Fruit fly (Drosophila melanogaster) whole organism, embryonic: Measurements from ENCODE around the gene CG1136.

Experiments
- Atf3 ChIP-seq: fragments of 200-800 bp; sonication (Bioruptor generic); optimal IDR thresholded peaks from 3 replicates; lab custom pipeline; 2016; ENCODE audit warnings: missing biosample characterization, missing genetic modification characterization
- Bgb ChIP-seq: fragments of 200-800 bp; sonication (Bioruptor generic); IDR thresholded peaks from 2 replicates; pipeline ENCODE4 v1.3.6; 2022; ENCODE audit warnings: missing biosample characterization, missing genetic modification characterization; ENCODE audit not compliant: partially characterized antibody
- BtbVII ChIP-seq: fragments of 200-800 bp; sonication (Bioruptor generic); optimal IDR thresholded peaks from 3 replicates; lab custom pipeline; 2017; ENCODE audit warnings: missing biosample characterization, mild to moderate bottlenecking, missing genetic modification characterization
- CG14441 ChIP-seq: fragments of 200-800 bp; sonication (Bioruptor generic); IDR thresholded peaks from 2 replicates; pipeline ENCODE4 v1.3.6; 2022; ENCODE audit warnings: missing biosample characterization, missing genetic modification characterization
- CG14710 ChIP-seq: fragments of 200-800 bp; sonication (Bioruptor generic); optimal IDR thresholded peaks from 3 replicates; lab custom pipeline; 2019; ENCODE audit warnings: missing biosample characterization, mild to moderate bottlenecking, missing genetic modification characterization, moderate library complexity
- CG14860 ChIP-seq: fragments of 200-800 bp; sonication (Bioruptor generic); IDR thresholded peaks from 3 replicates; pipeline ENCODE4 v1.3.6; 2022; ENCODE audit warnings: missing biosample characterization, missing genetic modification characterization; ENCODE audit not compliant: partially characterized antibody
- CG15269 ChIP-seq: fragments of 200-800 bp; sonication (Bioruptor generic); optimal IDR thresholded peaks from 2 replicates; lab custom pipeline; 2018; ENCODE audit warnings: missing biosample characterization, mild to moderate bottlenecking, missing genetic modification characterization, moderate library complexity
- CG15514 ChIP-seq: fragments of 200-800 bp; sonication (Bioruptor generic); optimal IDR thresholded peaks from 3 replicates; lab custom pipeline; 2017; ENCODE audit warnings: missing biosample characterization, missing genetic modification characterization, mild to moderate bottlenecking, moderate library complexity, missing genetic modification reagents
- CG16813 ChIP-seq: fragments of 200-800 bp; sonication (Bioruptor generic); IDR thresholded peaks from 3 replicates; pipeline ENCODE4 v1.3.6; 2022; ENCODE audit warnings: missing biosample characterization, missing genetic modification characterization; ENCODE audit not compliant: partially characterized antibody
- CG1792 ChIP-seq: fragments of 200-800 bp; sonication (Bioruptor generic); optimal IDR thresholded peaks from 2 replicates; lab custom pipeline; 2016; ENCODE audit warnings: missing biosample characterization, missing genetic modification characterization
- CG31365 ChIP-seq: fragments of 200-800 bp; sonication (Bioruptor generic); optimal IDR thresholded peaks from 2 replicates; lab custom pipeline; 2018; ENCODE audit warnings: missing biosample characterization, mild to moderate bottlenecking, missing genetic modification characterization
- CG31388 ChIP-seq: fragments of 200-800 bp; sonication (Bioruptor generic); optimal IDR thresholded peaks from 2 replicates; lab custom pipeline; 2016; ENCODE audit warnings: missing biosample characterization, missing genetic modification characterization
- CG5245 ChIP-seq: fragments of 200-800 bp; sonication (Bioruptor generic); optimal IDR thresholded peaks from 3 replicates; lab custom pipeline; 2016; ENCODE audit warnings: missing biosample characterization, missing genetic modification characterization
- CG5953 ChIP-seq: fragments of 200-800 bp; sonication (Bioruptor generic); IDR thresholded peaks from 2 replicates; pipeline ENCODE4 v1.3.6; 2022; ENCODE audit warnings: missing biosample characterization, missing genetic modification characterization
- CG7786 ChIP-seq: fragments of 200-800 bp; sonication (Bioruptor generic); optimal IDR thresholded peaks from 2 replicates; lab custom pipeline; 2016; ENCODE audit warnings: missing biosample characterization, missing genetic modification characterization
- CG8359 ChIP-seq: fragments of 200-800 bp; sonication (Bioruptor generic); optimal IDR thresholded peaks from 2 replicates; lab custom pipeline; 2017; ENCODE audit warnings: missing biosample characterization, mild to moderate bottlenecking, missing genetic modification characterization, borderline replicate concordance
- CkIIα-i1 ChIP-seq: fragments of 200-800 bp; sonication (Bioruptor generic); IDR thresholded peaks from 2 replicates; pipeline ENCODE4 v1.3.6; 2022; ENCODE audit warnings: missing biosample characterization, missing genetic modification characterization
- Doc2 ChIP-seq: fragments of 200-800 bp; sonication (Bioruptor generic); IDR thresholded peaks from 2 replicates; pipeline ENCODE4 v1.3.6; 2022; ENCODE audit warnings: missing biosample characterization, missing genetic modification characterization
- Dref ChIP-seq: fragments of 200-800 bp; sonication (Bioruptor generic); IDR thresholded peaks from 2 replicates; pipeline ENCODE4 v1.3.6; 2022; ENCODE audit warnings: missing biosample characterization, missing genetic modification characterization
- Eip74EF ChIP-seq, 2 experiments: fragments of 200-800 bp in 1 of 2; fragments of >200 bp in 1 of 2; sonication (Bioruptor generic) in 1 of 2; optimal IDR thresholded peaks; 2 replicates each; lab custom pipeline; 2017 to 2019; ENCODE audit warnings: missing biosample characterization in 2 of 2, missing genetic modification characterization in 2 of 2, mild to moderate bottlenecking in 1 of 2, moderate library complexity in 1 of 2
- Fer2 ChIP-seq: fragments of 200-800 bp; sonication (Bioruptor generic); optimal IDR thresholded peaks from 2 replicates; lab custom pipeline; 2018; ENCODE audit warnings: missing biosample characterization, mild to moderate bottlenecking, missing genetic modification characterization, moderate library complexity
- GATAe ChIP-seq: fragments of 200-800 bp; sonication (Bioruptor generic); conservative IDR thresholded peaks from 2 replicates; pipeline ENCODE4 v1.3.6; 2022; ENCODE audit warnings: missing biosample characterization, missing genetic modification characterization
- HHEX ChIP-seq: fragments of 200-800 bp; sonication (Bioruptor generic); optimal IDR thresholded peaks from 3 replicates; lab custom pipeline; 2017; ENCODE audit warnings: missing biosample characterization, mild to moderate bottlenecking, missing genetic modification characterization, missing genetic modification reagents
- Hand ChIP-seq: fragments of 200-800 bp; sonication (Bioruptor generic); optimal IDR thresholded peaks from 2 replicates; lab custom pipeline; 2017; ENCODE audit warnings: mild to moderate bottlenecking, missing biosample characterization, missing genetic modification reagents, missing genetic modification characterization
- HmgD ChIP-seq: fragments of 200-800 bp; sonication (Bioruptor generic); optimal IDR thresholded peaks from 3 replicates; lab custom pipeline; 2016; ENCODE audit warnings: missing biosample characterization, missing genetic modification characterization
- MESR4 ChIP-seq: fragments of 200-800 bp; sonication (Bioruptor generic); optimal IDR thresholded peaks from 2 replicates; lab custom pipeline; 2018; ENCODE audit warnings: missing biosample characterization, mild to moderate bottlenecking, missing genetic modification characterization, moderate library complexity
- Mad ChIP-seq: fragments of 200-800 bp; sonication (Bioruptor generic); optimal IDR thresholded peaks from 2 replicates; lab custom pipeline; 2016; ENCODE audit warnings: missing biosample characterization, missing genetic modification characterization
- Mes4 ChIP-seq: fragments of 200-800 bp; sonication (Bioruptor generic); optimal IDR thresholded peaks from 2 replicates; lab custom pipeline; 2016; ENCODE audit warnings: missing biosample characterization, missing genetic modification characterization
- Mrtf ChIP-seq: fragments of 200-800 bp; sonication (Bioruptor generic); IDR thresholded peaks from 3 replicates; pipeline ENCODE4 v1.3.6; 2022; ENCODE audit warnings: missing biosample characterization, missing genetic modification characterization
- Sox100B ChIP-seq: fragments of 200-800 bp; sonication (Bioruptor generic); optimal IDR thresholded peaks from 3 replicates; lab custom pipeline; 2018; ENCODE audit warnings: missing biosample characterization, mild to moderate bottlenecking, missing genetic modification characterization
- abd-A ChIP-seq: fragments of 200-800 bp; sonication (Bioruptor generic); optimal IDR thresholded peaks from 3 replicates; lab custom pipeline; 2019; ENCODE audit warnings: missing biosample characterization, mild to moderate bottlenecking, missing genetic modification characterization, moderate library complexity
- ato ChIP-seq: fragments of 200-800 bp; sonication (Bioruptor generic); IDR thresholded peaks from 2 replicates; pipeline ENCODE4 v1.3.6; 2022; ENCODE audit warnings: missing biosample characterization, missing genetic modification characterization; ENCODE audit not compliant: partially characterized antibody
- dan ChIP-seq: fragments of 200-800 bp; sonication (Bioruptor generic); IDR thresholded peaks from 2 replicates; pipeline ENCODE4 v1.3.6; 2022; ENCODE audit warnings: missing biosample characterization, missing genetic modification characterization
- gsb ChIP-seq: fragments of 200-800 bp; sonication (Bioruptor generic); IDR thresholded peaks from 2 replicates; pipeline ENCODE4 v1.3.6; 2022; ENCODE audit warnings: missing biosample characterization, missing genetic modification characterization
- kni ChIP-seq: fragments of 200-800 bp; sonication (Bioruptor generic); optimal IDR thresholded peaks from 3 replicates; lab custom pipeline; 2017; ENCODE audit warnings: mild to moderate bottlenecking, missing biosample characterization, missing genetic modification reagents, missing genetic modification characterization
- knrl ChIP-seq: fragments of 200-800 bp; sonication (Bioruptor generic); IDR thresholded peaks from 3 replicates; pipeline ENCODE4 v1.3.6; 2022; ENCODE audit warnings: missing biosample characterization, missing genetic modification characterization; ENCODE audit not compliant: partially characterized antibody
- lov ChIP-seq, 2 experiments: fragments of 200-800 bp in 1 of 2; fragments of >200 bp in 1 of 2; sonication (Bioruptor generic) in 1 of 2; IDR thresholded peaks in 1 of 2; optimal IDR thresholded peaks in 1 of 2; 2 replicates in 1 of 2; 3 replicates in 1 of 2; pipeline versions ENCODE4 v1.3.6 to Lab custom; 2017 to 2022; ENCODE audit warnings: missing biosample characterization in 1 of 2, missing genetic modification characterization in 1 of 2
- luna ChIP-seq: fragments of 200-800 bp; sonication (Bioruptor generic); optimal IDR thresholded peaks from 2 replicates; lab custom pipeline; 2016; ENCODE audit warnings: missing biosample characterization, missing genetic modification characterization
- mld ChIP-seq: fragments of 200-800 bp; sonication (Bioruptor generic); IDR thresholded peaks from 3 replicates; pipeline ENCODE4 v1.3.6; 2022; ENCODE audit warnings: missing biosample characterization, missing genetic modification characterization; ENCODE audit not compliant: partially characterized antibody
- org-1 ChIP-seq: fragments of 200-800 bp; sonication (Bioruptor generic); optimal IDR thresholded peaks from 2 replicates; lab custom pipeline; 2017; ENCODE audit warnings: missing biosample characterization, missing genetic modification characterization
- sd ChIP-seq: fragments of 200-800 bp; sonication (Bioruptor generic); optimal IDR thresholded peaks from 3 replicates; lab custom pipeline; 2018; ENCODE audit warnings: missing biosample characterization, mild to moderate bottlenecking, missing genetic modification characterization, moderate library complexity
- sens-2 ChIP-seq: fragments of 200-800 bp; sonication (Bioruptor generic); IDR thresholded peaks from 2 replicates; pipeline ENCODE4 v1.3.6; 2022; ENCODE audit warnings: missing biosample characterization, missing genetic modification characterization
- sima ChIP-seq: fragments of 200-800 bp; sonication (Bioruptor generic); optimal IDR thresholded peaks from 2 replicates; lab custom pipeline; 2016; ENCODE audit warnings: missing biosample characterization, missing genetic modification characterization
- tna ChIP-seq: fragments of 200-800 bp; sonication (Bioruptor generic); IDR thresholded peaks from 2 replicates; pipeline ENCODE4 v1.3.6; 2022; ENCODE audit warnings: missing biosample characterization, missing genetic modification characterization; ENCODE audit not compliant: partially characterized antibody
- unc-4 ChIP-seq: fragments of 200-800 bp; sonication (Bioruptor generic); IDR thresholded peaks from 2 replicates; pipeline ENCODE4 v1.3.6; 2022; ENCODE audit warnings: missing biosample characterization, missing genetic modification characterization; ENCODE audit not compliant: partially characterized antibody
- zfh2 ChIP-seq: fragments of 200-800 bp; sonication (Bioruptor generic); optimal IDR thresholded peaks from 2 replicates; lab custom pipeline; 2016; ENCODE audit warnings: missing biosample characterization, missing genetic modification characterization

The CG1136 gene

DNA sequence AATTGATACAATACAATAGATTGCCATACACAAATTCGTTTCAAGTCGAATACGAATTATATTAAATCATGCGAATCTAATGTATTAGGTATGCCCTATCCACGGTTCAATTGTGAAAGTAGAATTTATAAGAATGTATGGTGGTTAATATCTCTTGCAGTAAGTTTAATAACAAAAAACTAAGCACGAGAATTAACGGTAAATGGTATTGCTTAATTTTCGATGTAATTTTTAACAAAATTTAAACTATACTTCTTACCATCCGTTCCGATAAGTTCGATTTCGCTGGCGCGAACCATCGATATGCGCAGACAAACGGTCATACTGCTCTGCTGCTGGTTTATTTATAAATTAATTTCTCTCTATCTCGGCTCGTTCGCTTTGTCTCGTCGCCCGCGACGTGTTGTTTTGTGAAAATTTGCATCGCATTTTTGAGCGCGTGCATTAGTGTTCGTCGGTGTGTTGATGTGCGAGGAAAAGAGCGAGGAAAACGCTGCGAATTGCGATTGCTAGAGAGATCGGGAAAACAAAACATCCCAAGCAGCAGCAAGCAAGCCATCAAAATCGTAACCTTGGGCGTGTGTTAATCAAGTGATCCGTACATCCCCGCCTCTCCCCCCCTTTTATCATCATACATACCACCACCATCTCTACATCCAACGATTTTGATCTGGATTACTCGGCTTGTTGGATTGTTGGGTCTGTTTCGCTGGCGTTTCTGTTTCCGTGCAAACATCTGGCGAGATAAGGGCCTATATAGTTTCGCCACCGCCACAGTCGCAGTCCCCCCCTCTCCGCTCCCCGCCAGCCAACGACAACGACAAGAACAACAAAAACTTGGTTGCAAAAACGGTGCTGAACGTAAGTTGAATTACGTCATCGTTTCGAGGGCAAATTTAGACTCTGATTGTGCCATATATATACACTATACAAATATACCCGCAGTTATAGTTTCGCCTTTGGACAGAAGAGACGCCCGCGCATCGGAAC is 57.2 kb downstream of the CG1136 start, which contains the start of gene Fit1 (continued):
- TF ChIP-seq luna (GFP tag; lab: Kevin White, UChicago) (no peak), CG14441 (GFP tag; lab: Robert Waterston, UW) (no peak), CG31365 (tag; lab: Kevin White, UChicago) (peak; percentile 14), CG16813 (GFP tag; lab: Robert Waterston, UW) (peak; percentile 45), kni (GFP tag; lab: Kevin White, UChicago) (no peak), abd-A (tag; lab: Kevin White, UChicago) (peak; percentile 80), Mrtf (GFP tag; lab: Robert Waterston, UW) (no peak), CG7786 (GFP tag; lab: Kevin White, UChicago) (no peak), BtbVII (GFP tag; lab: Kevin White, UChicago) (peak; percentile 78), org-1 (no peak), HHEX (GFP tag; lab: Kevin White, UChicago) (peak; percentile 27), ato (peak; percentile 66), CG5245 (GFP tag; lab: Kevin White, UChicago) (no peak), Hand (GFP tag; lab: Kevin White, UChicago) (peak; percentile 58), dan (GFP tag; lab: Robert Waterston, UW) (no peak), knrl (GFP tag; lab: Robert Waterston, UW) (peak; percentile 39; the same call in 2 of the 3 replicates), CkIIα-i1 (no peak), CG1792 (GFP tag; lab: Kevin White, UChicago) (no peak), Bgb (GFP tag; lab: Robert Waterston, UW) (peak; percentile 75), gsb (GFP tag; lab: Robert Waterston, UW) (no peak), GATAe (GFP tag; lab: Robert Waterston, UW) (no peak), Mad (GFP tag; lab: Kevin White, UChicago) (no peak), CG14710 (tag; lab: Kevin White, UChicago) (no peak), zfh2 (GFP tag; lab: Kevin White, UChicago) (no peak), CG31388 (GFP tag; lab: Kevin White, UChicago) (no peak), mld (GFP tag; lab: Robert Waterston, UW) (0 out of 3 replicates have a peak, but pooled peaks have one; percentile 7), Mes4 (no peak), sd (tag; lab: Kevin White, UChicago) (peak; percentile 82), sens-2 (no peak), CG14860 (GFP tag; lab: Robert Waterston, UW) (peak; percentile 40; the same call in 2 of the 3 replicates), CG15514 (GFP tag; lab: Kevin White, UChicago) (peak; percentile 54), Sox100B (GFP tag; lab: Kevin White, UChicago) (no peak), unc-4 (GFP tag; lab: Robert Waterston, UW) (peak; percentile 40; the same call in 1 of the 2 replicates), Eip74EF (GFP tag; optimal IDR thresholded peaks at IDR 0.05; lab: Kevin White, UChicago) (peak in 1 of 2 experiments; percentile 44), Fer2 (tag; lab: Kevin White, UChicago) (no peak), CG5953 (GFP tag; lab: Robert Waterston, UW) (no peak), Dref (peak; percentile 84), tna (GFP tag; lab: Robert Waterston, UW) (peak; percentile 51), Doc2 (GFP tag; lab: Robert Waterston, UW) (no peak), HmgD (GFP tag; lab: Kevin White, UChicago) (peak; percentile 18), Atf3 (GFP tag; lab: Kevin White, UChicago) (peak; percentile 31), MESR4 (GFP tag; lab: Kevin White, UChicago) (peak; percentile 75), sima (GFP tag; lab: Kevin White, UChicago) (no peak), lov (optimal IDR thresholded peaks at IDR 0.05; lab: Kevin White, UChicago) (no peak), lov (GFP tag; IDR thresholded peaks at IDR 0.05; lab: Robert Waterston, UW) (no peak), CG8359 (GFP tag; lab: Kevin White, UChicago) (no peak), CG15269 (tag; lab: Kevin White, UChicago) (no peak)
